Worm (Caenorhabditis elegans): ENCODE measurements around the gene F10D7.11.
A peak's percentile ranks its signal among the peaks of the same experiment; 100 is the strongest.

Gene F10D7.11

DNA sequence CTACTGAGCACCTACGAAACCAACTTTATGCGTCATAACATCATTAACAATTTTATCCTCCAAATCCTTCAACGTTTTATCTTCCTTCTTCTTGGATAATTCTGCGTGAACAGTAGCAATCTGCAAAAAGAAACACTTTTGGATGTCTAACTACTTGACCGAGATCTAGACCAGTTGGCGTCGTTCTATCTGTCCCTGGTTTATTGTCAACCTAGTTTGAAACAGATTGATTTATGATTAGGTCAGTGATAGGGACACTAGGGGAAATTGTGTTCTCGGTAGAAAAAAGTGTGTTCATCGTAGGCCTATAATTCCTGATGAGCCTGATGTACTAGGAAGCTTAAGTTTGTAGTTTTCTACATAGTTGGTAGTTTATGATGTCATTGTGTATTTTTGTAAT is 11.3 kb downstream of the F10D7.11 start:
- peak; percentile 44 for TF ChIP-seq sma-9 (GFP tag; optimal IDR thresholded peaks at IDR 0.05)
- TF ChIP-seq sma-9 (tag; optimal IDR thresholded peaks at IDR 0.05): no peak
- peak; percentile 53 for TF ChIP-seq sma-3 (GFP tag; optimal IDR thresholded peaks at IDR 0.05)
- no peak for TF ChIP-seq gmeb-1 (tag; optimal IDR thresholded peaks at IDR 0.05)

DNA sequence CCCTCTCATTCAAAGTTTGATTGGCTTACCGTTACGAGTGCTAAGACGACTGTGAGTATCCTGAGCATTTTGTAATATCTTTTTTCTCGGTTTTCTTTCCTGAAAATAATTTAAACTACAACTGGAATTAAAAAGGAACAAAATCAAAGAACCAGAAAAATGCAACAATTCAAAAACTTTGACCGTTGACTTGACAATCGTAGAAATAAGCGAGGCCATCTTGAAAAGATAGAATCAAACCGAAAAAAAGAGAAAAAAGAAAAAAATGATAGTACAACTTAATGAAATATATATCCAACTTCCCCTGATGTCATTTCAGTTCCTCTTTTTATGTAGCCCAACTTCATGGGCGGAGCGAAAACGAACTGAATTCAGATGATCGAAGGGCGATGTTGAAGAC is 11.9 kb downstream of the F10D7.11 start, which contains the start of gene F10D7.3:
F10D7.3 (minus strand) TSS at position 101 of the 400 bp plus-strand sequence.
- no peak for TF ChIP-seq lsy-2 (tag; optimal IDR thresholded peaks at IDR 0.05)
- TF ChIP-seq mab-5 (tag; optimal IDR thresholded peaks at IDR 0.05): no peak
- no peak for TF ChIP-seq nhr-25 (tag; optimal IDR thresholded peaks at IDR 0.05)

DNA sequence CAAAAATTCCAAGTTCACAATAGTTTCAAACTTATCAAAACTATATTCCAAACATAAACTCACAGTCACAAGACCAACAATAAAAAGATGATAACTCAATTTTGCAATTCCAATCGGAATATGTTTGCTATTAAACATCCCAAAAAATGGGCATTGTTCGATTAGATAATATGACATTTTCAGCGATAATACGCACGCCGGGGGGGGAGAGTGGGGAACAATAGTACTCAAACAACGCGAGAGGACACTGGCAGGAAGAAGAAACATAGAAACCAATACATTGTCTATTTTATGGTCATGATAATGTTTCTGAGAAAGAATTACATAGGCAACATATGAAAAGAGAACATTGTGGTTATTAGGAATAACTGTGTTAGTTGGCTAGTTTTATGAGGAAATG is 13.2 kb downstream of the F10D7.11 start:
- TF ChIP-seq nhr-11 (tag; optimal IDR thresholded peaks at IDR 0.05): no peak
- no peak for TF ChIP-seq C34F6.9 (tag; optimal IDR thresholded peaks at IDR 0.05)
- peak; percentile 16 for TF ChIP-seq fos-1 (tag; optimal IDR thresholded peaks at IDR 0.05)

DNA sequence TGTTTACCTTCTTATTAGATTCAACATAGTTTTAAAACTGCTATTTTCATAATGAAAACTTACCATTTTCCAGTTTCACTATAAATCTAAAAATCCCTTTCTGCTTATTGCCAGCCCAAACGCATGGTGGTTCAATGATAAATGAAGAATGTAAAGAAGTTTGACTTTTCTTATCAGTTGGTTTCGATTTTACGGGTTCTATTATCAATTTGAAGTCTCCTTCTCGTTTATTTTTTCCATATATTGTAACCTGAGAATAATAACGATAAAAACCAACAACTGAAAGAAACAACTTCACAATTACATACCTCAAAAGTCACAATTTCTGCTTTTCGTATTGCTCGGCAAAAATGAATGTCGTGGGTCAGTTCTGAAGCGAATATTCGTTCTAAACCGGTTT is 16.4 kb downstream of the F10D7.11 start:
- TF ChIP-seq fos-1 (tag; optimal IDR thresholded peaks at IDR 0.05) (peak; percentile 38), alr-1 (tag; optimal IDR thresholded peaks at IDR 0.05) (no peak)

DNA sequence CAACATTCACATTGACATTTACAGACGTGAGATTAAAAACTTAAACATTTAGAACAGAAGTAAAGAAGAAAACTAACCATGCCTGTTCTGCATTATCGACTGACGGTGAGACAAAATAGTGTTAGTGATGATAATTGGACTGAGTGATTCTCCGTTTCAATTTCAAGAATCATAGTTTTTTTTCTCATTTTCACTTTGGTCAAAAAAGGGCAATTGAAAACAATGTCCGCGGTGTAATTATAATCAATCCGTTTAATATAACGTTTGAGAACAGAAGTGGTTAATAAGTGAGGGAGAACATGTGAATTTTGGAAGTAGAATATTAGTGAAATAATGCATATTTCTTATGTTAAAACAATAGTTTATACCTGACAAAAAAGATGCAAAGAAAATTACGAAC is 17.0 kb downstream of the F10D7.11 start, which contains the start of gene F10D7.10:
F10D7.10 (minus strand) TSS at position 101 of the 400 bp plus-strand sequence.
- no peak for TF ChIP-seq egl-27 (tag; optimal IDR thresholded peaks at IDR 0.05)
- TF ChIP-seq R02D3.7 (tag; optimal IDR thresholded peaks at IDR 0.05): no peak
- no peak for TF ChIP-seq nhr-23 (tag; optimal IDR thresholded peaks at IDR 0.05)
- TF ChIP-seq nhr-6 (tag; optimal IDR thresholded peaks at IDR 0.05): no peak
- no peak for TF ChIP-seq F13H6.1 (tag; optimal IDR thresholded peaks at IDR 0.05)
- TF ChIP-seq snpc-4 (tag; optimal IDR thresholded peaks at IDR 0.05): no peak
- TF ChIP-seq Y55F3AM.14 (GFP tag; optimal IDR thresholded peaks at IDR 0.05): no peak
- TF ChIP-seq sem-4 (tag; optimal IDR thresholded peaks at IDR 0.05): no peak

DNA sequence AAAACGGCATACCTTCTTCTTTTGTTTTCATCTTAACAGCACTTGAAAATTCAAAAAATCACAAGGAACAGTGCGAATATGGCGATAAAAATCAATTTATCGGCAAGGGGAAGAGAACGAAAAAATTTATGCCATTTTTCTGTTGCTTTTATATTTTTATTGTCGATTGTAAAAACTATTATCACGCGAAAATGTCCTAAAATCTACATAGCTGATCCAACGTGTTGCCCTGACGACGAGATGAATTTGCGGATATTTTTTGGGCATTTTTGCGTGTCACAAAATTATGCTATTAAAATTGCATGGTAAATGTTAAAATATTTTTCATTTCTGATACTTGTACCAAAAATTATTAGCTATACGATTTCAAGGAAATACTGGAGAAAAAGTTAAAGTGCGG is 19.3 kb downstream of the F10D7.11 start, which contains the start of gene F10D7.4:
F10D7.4 (minus strand) TSS at position 101 of the 400 bp plus-strand sequence.
- no peak for TF ChIP-seq unc-55 (GFP tag; optimal IDR thresholded peaks at IDR 0.05)
- TF ChIP-seq mab-5 (tag; optimal IDR thresholded peaks at IDR 0.05): no peak
- no peak for TF ChIP-seq sma-9 (GFP tag; optimal IDR thresholded peaks at IDR 0.05)
- no peak for TF ChIP-seq sma-9 (tag; optimal IDR thresholded peaks at IDR 0.05)
- no peak for TF ChIP-seq lsy-2 (tag; optimal IDR thresholded peaks at IDR 0.05)
- TF ChIP-seq skn-1 (tag; optimal IDR thresholded peaks at IDR 0.05): no peak
- no peak for TF ChIP-seq mdl-1 (tag; optimal IDR thresholded peaks at IDR 0.05)
- no peak for TF ChIP-seq elt-3 (tag; optimal IDR thresholded peaks at IDR 0.05)
- TF ChIP-seq F13H6.1 (tag; optimal IDR thresholded peaks at IDR 0.05): no peak
- TF ChIP-seq ztf-4 (tag; optimal IDR thresholded peaks at IDR 0.05): no peak

DNA sequence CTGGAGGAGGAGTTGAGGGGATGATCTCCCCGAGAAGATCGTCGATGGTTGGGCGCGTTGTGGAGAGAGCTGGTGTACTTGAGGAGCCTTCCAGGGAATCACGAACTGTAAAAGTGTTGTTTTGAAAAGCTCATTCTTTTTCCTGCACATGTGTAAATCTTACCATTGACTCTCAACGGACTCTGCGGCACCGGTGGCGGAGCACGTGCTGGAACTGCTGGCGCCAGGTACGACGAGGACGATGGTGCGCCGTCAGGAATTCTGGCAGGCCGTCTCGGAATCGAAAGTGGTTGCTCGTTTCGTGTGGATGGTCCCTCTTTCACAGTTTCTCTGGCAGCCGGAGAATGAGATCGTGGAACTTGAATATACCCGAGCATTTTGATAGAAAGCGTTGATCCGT is 21.7 kb downstream of the F10D7.11 start:
- TF ChIP-seq F13H6.1 (tag; optimal IDR thresholded peaks at IDR 0.05) (no peak), mdl-1 (tag; optimal IDR thresholded peaks at IDR 0.05) (no peak), sem-4 (tag; optimal IDR thresholded peaks at IDR 0.05) (no peak), nhr-237 (tag; optimal IDR thresholded peaks at IDR 0.05) (no peak), elt-1 (tag; optimal IDR thresholded peaks at IDR 0.05) (no peak), snpc-4 (tag; optimal IDR thresholded peaks at IDR 0.05) (no peak), nhr-6 (tag; optimal IDR thresholded peaks at IDR 0.05) (no peak), nhr-23 (tag; optimal IDR thresholded peaks at IDR 0.05) (no peak), nhr-129 (tag; optimal IDR thresholded peaks at IDR 0.05) (no peak), crh-2 (tag; optimal IDR thresholded peaks at IDR 0.05) (no peak)

DNA sequence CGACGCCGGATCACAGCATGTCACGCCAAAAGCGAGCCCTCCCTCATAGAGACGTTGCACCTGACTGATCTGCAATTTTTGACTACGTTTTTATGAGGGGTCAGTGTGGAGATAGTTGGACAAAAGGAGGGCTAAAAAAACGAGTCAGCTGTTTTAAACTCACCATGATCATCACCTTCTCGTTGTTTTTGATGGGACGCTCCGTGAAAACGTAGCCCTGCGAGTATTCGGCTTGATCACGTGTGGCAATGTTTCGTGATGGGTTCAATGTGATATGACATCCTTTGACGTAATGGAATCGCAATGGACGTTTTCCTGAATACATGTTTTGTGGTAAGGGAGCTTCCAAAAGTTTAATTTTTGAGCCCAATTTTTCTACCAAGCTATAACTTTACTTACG is 22.5 kb downstream of the F10D7.11 start:
- TF ChIP-seq elt-3 (tag; optimal IDR thresholded peaks at IDR 0.05) (no peak), ceh-16 (tag; optimal IDR thresholded peaks at IDR 0.05) (no peak), nhr-129 (tag; optimal IDR thresholded peaks at IDR 0.05) (peak; percentile 83), unc-55 (GFP tag; optimal IDR thresholded peaks at IDR 0.05) (no peak)
